Worm (Caenorhabditis elegans): ENCODE data around the gene rbm-34.

Gene rbm-34

DNA sequence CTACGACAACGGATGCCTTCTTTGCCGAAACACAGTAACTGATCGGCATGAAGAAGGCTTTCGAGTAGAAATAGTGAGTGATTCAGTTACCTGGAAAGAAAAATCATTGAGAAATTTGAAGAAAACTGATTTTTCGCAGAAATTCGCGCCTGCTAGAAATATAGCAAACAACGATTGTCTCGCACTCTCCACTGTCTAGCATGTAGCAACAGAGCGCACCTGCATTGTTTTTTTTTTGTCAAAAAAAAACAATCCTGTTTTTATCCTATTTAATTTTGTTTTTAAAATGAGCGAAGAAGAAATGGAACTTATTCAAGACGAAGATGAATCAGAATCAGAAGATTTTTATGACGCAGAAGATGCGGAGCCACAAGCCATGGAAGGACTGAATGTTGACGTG, 35.9 kb downstream of the rbm-34 start, which contains the start of the genes ddb-1 and M18.6 (continued):
- TF ChIP-seq zag-1 (tag; optimal IDR thresholded peaks at IDR 0.05) (no peak), nhr-90 (tag; optimal IDR thresholded peaks at IDR 0.05; ENCODE audit: poor library complexity) (no peak), blmp-1 (tag; optimal IDR thresholded peaks at IDR 0.05) (peak; percentile 53), skn-1 (tag; optimal IDR thresholded peaks at IDR 0.05) (peak; percentile 16), lin-39 (tag; optimal IDR thresholded peaks at IDR 0.05) (no peak), C16A3.4 (tag; optimal IDR thresholded peaks at IDR 0.05) (peak; percentile 51), mef-2 (tag; optimal IDR thresholded peaks at IDR 0.05) (no peak), egl-27 (tag; optimal IDR thresholded peaks at IDR 0.05) (no peak), dsc-1 (tag; optimal IDR thresholded peaks at IDR 0.05) (no peak), lin-35 (GFP tag; optimal IDR thresholded peaks at IDR 0.05) (peak; percentile 47 to 69), hlh-4 (tag; optimal IDR thresholded peaks at IDR 0.05) (no peak), nhr-76 (tag; optimal IDR thresholded peaks at IDR 0.05) (no peak), mab-9 (GFP tag; IDR thresholded peaks at IDR 0.05) (no peak), ama-1 (optimal IDR thresholded peaks at IDR 0.05) (no peak), ceh-88 (GFP tag; IDR thresholded peaks at IDR 0.05) (no peak), nhr-77 (tag; optimal IDR thresholded peaks at IDR 0.05) (no peak), fos-1 (tag; optimal IDR thresholded peaks at IDR 0.05) (no peak), Y116A8C.19 (tag; optimal IDR thresholded peaks at IDR 0.05; ENCODE audit: borderline replicate concordance) (no peak), nhr-237 (tag; optimal IDR thresholded peaks at IDR 0.05) (no peak), ceh-8 (GFP tag; optimal IDR thresholded peaks at IDR 0.05) (no peak), snu-23 (GFP tag; optimal IDR thresholded peaks at IDR 0.05) (peak; percentile 20), C34B4.2 (tag; optimal IDR thresholded peaks at IDR 0.05) (no peak), mdl-1 (tag; optimal IDR thresholded peaks at IDR 0.05) (no peak), snpc-4 (tag; optimal IDR thresholded peaks at IDR 0.05) (no peak), ceh-82 (tag; optimal IDR thresholded peaks at IDR 0.05) (peak in 2 of 3 experiments; percentile 28 to 38), elt-2 (tag; optimal IDR thresholded peaks at IDR 0.05) (no peak), rnt-1 (tag; optimal IDR thresholded peaks at IDR 0.05) (no peak), unc-30 (tag; optimal IDR thresholded peaks at IDR 0.05) (no peak), pax-3 (tag; optimal IDR thresholded peaks at IDR 0.05) (no peak), pag-3 (tag; optimal IDR thresholded peaks at IDR 0.05; ENCODE audit: borderline replicate concordance, insufficient read depth) (no peak)

DNA sequence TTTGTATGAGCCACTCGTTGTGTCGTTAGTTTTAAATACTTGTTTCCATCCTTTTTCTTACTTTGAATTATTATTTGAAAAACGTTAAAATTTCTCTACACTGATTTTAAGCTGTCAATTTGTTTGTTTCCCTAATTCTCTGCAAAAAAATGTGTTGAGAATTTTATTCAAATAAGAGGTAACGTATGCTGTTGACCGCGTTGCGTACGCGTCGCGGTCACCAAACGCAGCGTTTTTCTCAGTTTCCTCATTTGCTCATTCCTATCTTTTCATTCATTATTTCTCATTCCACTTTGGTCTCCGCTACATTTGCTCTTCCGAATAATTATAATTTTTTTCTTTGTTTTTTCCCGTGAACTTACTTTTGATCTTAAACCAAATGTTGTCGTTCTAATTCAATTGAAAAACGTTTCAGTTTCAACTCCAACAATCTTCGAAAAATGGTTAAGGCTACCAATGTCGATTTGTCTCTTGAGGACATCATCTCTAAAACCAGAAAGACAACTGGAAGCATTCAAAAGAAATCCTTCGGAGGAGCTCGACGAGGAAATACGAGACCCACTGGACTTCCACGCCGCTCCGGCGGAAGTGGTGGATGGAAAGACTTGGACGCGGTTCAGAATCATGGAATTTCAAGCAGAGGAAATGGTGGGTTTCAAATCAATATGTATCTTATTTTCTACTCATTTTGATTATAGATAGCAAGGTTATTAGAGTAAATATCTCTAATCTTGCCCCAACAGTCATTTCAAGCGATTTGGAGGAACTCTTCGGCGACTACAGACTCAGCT, 37.8 kb downstream of the rbm-34 start, which contains the start of gene aly-3:
aly-3 (plus strand) TSS at position 409 of the 791 bp plus-strand sequence.
- TF ChIP-seq mep-1 (tag; optimal IDR thresholded peaks at IDR 0.05) = peak; percentile 13
- TF ChIP-seq blmp-1 (tag; optimal IDR thresholded peaks at IDR 0.05) = peak; percentile 19
- no peak for TF ChIP-seq mab-9 (GFP tag; IDR thresholded peaks at IDR 0.05)
- TF ChIP-seq lin-15B (tag; optimal IDR thresholded peaks at IDR 0.05) = peak; percentile 6
- peak in 1 of 3 experiments; percentile 29 for TF ChIP-seq ceh-82 (tag; optimal IDR thresholded peaks at IDR 0.05)
- TF ChIP-seq snu-23 (GFP tag; optimal IDR thresholded peaks at IDR 0.05) = peak; percentile 22
- TF ChIP-seq nhr-47 (tag; optimal IDR thresholded peaks at IDR 0.05) = peak; percentile 8
- no peak for TF ChIP-seq unc-62 (GFP tag; optimal IDR thresholded peaks at IDR 0.05)
- TF ChIP-seq fos-1 (tag; optimal IDR thresholded peaks at IDR 0.05) = no peak
- TF ChIP-seq lsy-2 (tag; optimal IDR thresholded peaks at IDR 0.05) = peak; percentile 8 to 54
- peak; percentile 21 to 54 for TF ChIP-seq lin-35 (GFP tag; optimal IDR thresholded peaks at IDR 0.05)
- TF ChIP-seq ama-1 (optimal IDR thresholded peaks at IDR 0.05) = peak; percentile 21
- peak in 1 of 2 experiments; percentile 7 for TF ChIP-seq efl-1 (optimal IDR thresholded peaks at IDR 0.05)
- peak in 1 of 2 experiments; percentile 35 for TF ChIP-seq efl-1 (GFP tag; optimal IDR thresholded peaks at IDR 0.05 in 1 of 2)

Measured in whole organism, L1 larva.